Worm (Caenorhabditis elegans): ENCODE measurements around the gene Y45F3A.1.

DNA sequence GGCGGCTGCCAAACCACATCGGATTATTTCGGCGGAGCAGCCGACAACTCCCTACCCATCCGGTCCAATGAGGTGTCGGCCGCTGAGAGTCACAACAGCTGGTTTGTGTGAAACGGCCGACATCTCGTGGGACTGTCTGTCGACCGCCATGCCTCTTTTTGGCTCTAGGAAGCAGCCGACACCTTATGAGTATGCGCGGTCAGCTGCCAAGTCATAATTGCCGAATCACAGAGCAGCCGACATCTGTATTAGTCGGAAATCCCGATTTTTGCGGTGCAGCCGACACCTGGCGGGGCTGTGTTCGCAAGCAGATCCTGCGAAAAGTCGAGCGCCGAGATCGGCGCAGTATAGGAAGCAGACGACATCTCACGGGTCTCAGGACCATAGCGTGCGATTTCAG lies 30.4 kb upstream of the Y45F3A.1 start:
- no peak for TF ChIP-seq snpc-4 (tag; optimal IDR thresholded peaks at IDR 0.05)
- no peak for TF ChIP-seq nhr-237 (tag; optimal IDR thresholded peaks at IDR 0.05)
